Fruit fly (Drosophila melanogaster) S2 (cell line): ENCODE results near the gene CG2258.

Experiments used
- CG8478 ChIP-seq: fragments of >200 bp; optimal IDR thresholded peaks from 2 replicates; lab custom pipeline; 2018
- CTCF ChIP-seq, 2 experiments: fragments of >200 bp; optimal IDR thresholded peaks; 2 replicates each; lab custom pipeline; 2018

The CG2258 gene

dm6 chrX:8100026-8100825, 1.7 kb downstream of the CG2258 start:
- TF ChIP-seq CG8478 (lab: Kevin White, UChicago) (no peak), CTCF (optimal IDR thresholded peaks at IDR 0.05; lab: Kevin White, UChicago) (no peak)

- TF ChIP-seq CG8478 (lab: Kevin White, UChicago): no peak
- peak in 1 of 2 experiments; percentile 50 for TF ChIP-seq CTCF (optimal IDR thresholded peaks at IDR 0.05; lab: Kevin White, UChicago)
Observed at dm6 chrX:8093722-8094177, 8.1 kb downstream of the CG2258 start, which contains the start of gene UbcE2H. UbcE2H (minus strand) TSS chrX:8094064.

- TF ChIP-seq CTCF (optimal IDR thresholded peaks at IDR 0.05; lab: Kevin White, UChicago) (no peak), CG8478 (lab: Kevin White, UChicago) (no peak)
Observed at dm6 chrX:8092893-8093721, 8.8 kb downstream of the CG2258 start.

dm6 chrX:8092075-8092682, 9.7 kb downstream of the CG2258 start:
- TF ChIP-seq CG8478 (lab: Kevin White, UChicago) (no peak), CTCF (optimal IDR thresholded peaks at IDR 0.05; lab: Kevin White, UChicago) (no peak)

dm6 chrX:8091017-8091620, 10.8 kb downstream of the CG2258 start:
- no peak for TF ChIP-seq CTCF (optimal IDR thresholded peaks at IDR 0.05; lab: Kevin White, UChicago)
- TF ChIP-seq CG8478 (lab: Kevin White, UChicago): no peak

dm6 chrX:8087113-8087512, 14.8 kb downstream of the CG2258 start, which contains the start of gene CG2256:
CG2256 (minus strand) TSS chrX:8087213.
- TF ChIP-seq CTCF (optimal IDR thresholded peaks at IDR 0.05; lab: Kevin White, UChicago) (no peak), CG8478 (lab: Kevin White, UChicago) (no peak)

- TF ChIP-seq CG8478 (lab: Kevin White, UChicago): no peak
- TF ChIP-seq CTCF (optimal IDR thresholded peaks at IDR 0.05; lab: Kevin White, UChicago): no peak
Observed at dm6 chrX:8081427-8082185, 20.3 kb downstream of the CG2258 start, which contains the start of gene Ldsdh1. Ldsdh1 (minus strand) TSS chrX:8081605.

- TF ChIP-seq CG8478 (lab: Kevin White, UChicago) (no peak), CTCF (optimal IDR thresholded peaks at IDR 0.05; lab: Kevin White, UChicago) (no peak)
Observed at dm6 chrX:8080174-8080573, 21.7 kb downstream of the CG2258 start.

dm6 chrX:8075300-8075927, 26.5 kb downstream of the CG2258 start, which contains the start of the genes Upf2 and CG1571:
Upf2 (minus strand) TSS chrX:8075466.
CG1571 (plus strand) TSS chrX:8075877.
- TF ChIP-seq CG8478 (lab: Kevin White, UChicago) (no peak), CTCF (optimal IDR thresholded peaks at IDR 0.05; lab: Kevin White, UChicago) (no peak)

dm6 chrX:8063223-8063674, 38.6 kb downstream of the CG2258 start:
- TF ChIP-seq CG8478 (lab: Kevin White, UChicago) (no peak), CTCF (optimal IDR thresholded peaks at IDR 0.05; lab: Kevin White, UChicago) (no peak)

- no peak for TF ChIP-seq CTCF (optimal IDR thresholded peaks at IDR 0.05; lab: Kevin White, UChicago)
- no peak for TF ChIP-seq CG8478 (lab: Kevin White, UChicago)
Observed at dm6 chrX:8062180-8062480, 39.8 kb downstream of the CG2258 start.

- TF ChIP-seq CTCF (optimal IDR thresholded peaks at IDR 0.05; lab: Kevin White, UChicago) (peak; percentile 66), CG8478 (lab: Kevin White, UChicago) (no peak)
Observed at dm6 chrX:8061392-8062179, 40.3 kb downstream of the CG2258 start, which contains the start of gene mys. mys (plus strand) TSS chrX:8061645.
